Worm (Caenorhabditis elegans) whole organism, L3 larva: ENCODE data around the gene srd-54.
A peak's percentile ranks its signal among the peaks of the same experiment; 100 is the strongest.

Experiments used
- R02D3.7 ChIP-seq: fragments of 150-350 bp; optimal IDR thresholded peaks from 2 replicates; lab custom pipeline; 2014; ENCODE audit warnings: missing biosample characterization, missing genetic modification characterization
- ZK546.5 ChIP-seq: sonication (generic microtip); optimal IDR thresholded peaks from 2 replicates; lab custom pipeline; 2017; ENCODE audit warnings: missing biosample characterization, missing genetic modification characterization
- aly-2 ChIP-seq: fragments of 150-350 bp; optimal IDR thresholded peaks from 2 replicates; lab custom pipeline; 2014; ENCODE audit warnings: missing biosample characterization, missing genetic modification characterization
- ama-1 ChIP-seq: fragments of 150-350 bp; optimal IDR thresholded peaks from 2 replicates; lab custom pipeline; 2018
- ceh-28 ChIP-seq: fragments of 150-350 bp; optimal IDR thresholded peaks from 2 replicates; lab custom pipeline; 2014; ENCODE audit warnings: missing biosample characterization, missing genetic modification reagents, missing genetic modification characterization
- ceh-82 ChIP-seq: fragments of 150-350 bp; optimal IDR thresholded peaks from 2 replicates; lab custom pipeline; 2014; ENCODE audit warnings: missing biosample characterization, missing genetic modification characterization
- ceh-9 ChIP-seq: sonication (generic microtip); optimal IDR thresholded peaks from 2 replicates; lab custom pipeline; 2018; ENCODE audit warnings: missing biosample characterization, missing genetic modification characterization
- daf-12 ChIP-seq: fragments of 150-350 bp; optimal IDR thresholded peaks from 2 replicates; lab custom pipeline; 2014; ENCODE audit warnings: missing biosample characterization, missing genetic modification reagents, missing genetic modification characterization
- egl-27 ChIP-seq: sonication (generic microtip); optimal IDR thresholded peaks from 4 replicates; lab custom pipeline; 2017; ENCODE audit warnings: missing biosample characterization, missing genetic modification reagents, missing genetic modification characterization
- egl-5 ChIP-seq: fragments of 150-350 bp; optimal IDR thresholded peaks from 2 replicates; lab custom pipeline; 2017; ENCODE audit warnings: missing biosample characterization, missing genetic modification reagents, missing genetic modification characterization, inconsistent platforms
- elt-1 ChIP-seq: fragments of 150-350 bp; optimal IDR thresholded peaks from 2 replicates; lab custom pipeline; 2014; ENCODE audit warnings: missing biosample characterization, missing genetic modification characterization
- elt-2 ChIP-seq: sonication (generic microtip); optimal IDR thresholded peaks from 2 replicates; lab custom pipeline; 2016; ENCODE audit warnings: missing genetic modification reagents, mild to moderate bottlenecking, missing genetic modification characterization, missing compliant biosample characterization
- elt-3 ChIP-seq, 3 experiments: fragments of 150-350 bp in 1 of 3; sonication (generic microtip) in 2 of 3; optimal IDR thresholded peaks; 2 replicates in 2 of 3; 4 replicates in 1 of 3; lab custom pipeline; 2014 to 2017; ENCODE audit warnings: missing biosample characterization in 3 of 3, missing genetic modification characterization in 3 of 3
- eor-1 ChIP-seq, 2 experiments: fragments of 150-350 bp; optimal IDR thresholded peaks; 2 replicates each; lab custom pipeline; 2014 to 2018; ENCODE audit warnings: missing biosample characterization in 2 of 2, missing genetic modification characterization in 2 of 2
- fkh-2 ChIP-seq: fragments of 150-350 bp; optimal IDR thresholded peaks from 2 replicates; lab custom pipeline; 2014; ENCODE audit warnings: missing biosample characterization, missing genetic modification reagents, missing genetic modification characterization
- fos-1 ChIP-seq: fragments of 150-350 bp; optimal IDR thresholded peaks from 2 replicates; lab custom pipeline; 2014; ENCODE audit warnings: missing biosample characterization, missing genetic modification characterization
- hmg-11 ChIP-seq: sonication (generic microtip); optimal IDR thresholded peaks from 2 replicates; lab custom pipeline; 2016; ENCODE audit warnings: missing genetic modification characterization, missing compliant biosample characterization
- jun-1 ChIP-seq: fragments of 150-350 bp; optimal IDR thresholded peaks from 2 replicates; lab custom pipeline; 2014; ENCODE audit warnings: missing biosample characterization, missing genetic modification reagents, missing genetic modification characterization
- lin-15B ChIP-seq: fragments of 150-350 bp; optimal IDR thresholded peaks from 2 replicates; lab custom pipeline; 2014; ENCODE audit warnings: missing biosample characterization, missing genetic modification characterization
- lin-39 ChIP-seq: fragments of 150-350 bp; optimal IDR thresholded peaks from 2 replicates; lab custom pipeline; 2018; ENCODE audit warnings: missing biosample characterization, missing genetic modification reagents, missing genetic modification characterization
- lsy-12 ChIP-seq: sonication (generic microtip); optimal IDR thresholded peaks from 2 replicates; lab custom pipeline; 2016; ENCODE audit warnings: mild to moderate bottlenecking, missing genetic modification characterization, missing compliant biosample characterization
- mdl-1 ChIP-seq: fragments of 150-350 bp; optimal IDR thresholded peaks from 2 replicates; lab custom pipeline; 2014; ENCODE audit warnings: missing biosample characterization, missing genetic modification characterization
- mml-1 ChIP-seq: fragments of 150-350 bp; sonication (generic microtip); optimal IDR thresholded peaks from 3 replicates; lab custom pipeline; 2014; ENCODE audit warnings: missing biosample characterization, missing genetic modification characterization
- nfya-1 ChIP-seq: sonication (generic microtip); optimal IDR thresholded peaks from 2 replicates; lab custom pipeline; 2017; ENCODE audit warnings: missing genetic modification characterization, mild to moderate bottlenecking, missing compliant biosample characterization, antibody characterized with exemption, moderate library complexity; ENCODE audit not compliant: insufficient read depth
- nhr-11 ChIP-seq: fragments of 150-350 bp; optimal IDR thresholded peaks from 2 replicates; lab custom pipeline; 2014; ENCODE audit warnings: missing biosample characterization, missing genetic modification characterization
- nhr-12 ChIP-seq: fragments of 150-350 bp; optimal IDR thresholded peaks from 2 replicates; lab custom pipeline; 2014; ENCODE audit warnings: missing biosample characterization, missing genetic modification characterization
- nhr-23 ChIP-seq: fragments of 150-350 bp; optimal IDR thresholded peaks from 2 replicates; lab custom pipeline; 2014; ENCODE audit warnings: missing biosample characterization, missing genetic modification reagents, missing genetic modification characterization
- nhr-237 ChIP-seq: fragments of 150-350 bp; optimal IDR thresholded peaks from 2 replicates; lab custom pipeline; 2014; ENCODE audit warnings: missing biosample characterization, missing genetic modification characterization
- nhr-25 ChIP-seq: sonication (generic microtip); optimal IDR thresholded peaks from 2 replicates; lab custom pipeline; 2017; ENCODE audit warnings: missing biosample characterization, missing genetic modification characterization
- nhr-28 ChIP-seq: fragments of 150-350 bp; optimal IDR thresholded peaks from 2 replicates; lab custom pipeline; 2014; ENCODE audit warnings: missing biosample characterization, missing genetic modification characterization
- nhr-43 ChIP-seq: sonication (generic microtip); optimal IDR thresholded peaks from 2 replicates; lab custom pipeline; 2016; ENCODE audit warnings: mild to moderate bottlenecking, missing genetic modification characterization, missing compliant biosample characterization; ENCODE audit not compliant: poor library complexity, severe bottlenecking
- nhr-67 ChIP-seq: fragments of 150-350 bp; optimal IDR thresholded peaks from 2 replicates; lab custom pipeline; 2014; ENCODE audit warnings: missing biosample characterization, missing genetic modification characterization
- nhr-76 ChIP-seq: fragments of 150-350 bp; sonication (generic microtip); optimal IDR thresholded peaks from 5 replicates; lab custom pipeline; 2014; ENCODE audit warnings: missing biosample characterization, missing genetic modification characterization
- nhr-77 ChIP-seq: fragments of 150-350 bp; optimal IDR thresholded peaks from 2 replicates; lab custom pipeline; 2014; ENCODE audit warnings: missing biosample characterization, missing genetic modification characterization
- pha-4 ChIP-seq: fragments of 150-350 bp; optimal IDR thresholded peaks from 2 replicates; lab custom pipeline; 2014; ENCODE audit warnings: missing biosample characterization, missing genetic modification reagents, missing genetic modification characterization
- pqm-1 ChIP-seq: fragments of 150-350 bp; optimal IDR thresholded peaks from 2 replicates; lab custom pipeline; 2017; ENCODE audit warnings: missing biosample characterization, missing genetic modification characterization, inconsistent platforms
- sea-2 ChIP-seq: fragments of 150-350 bp; sonication (generic microtip); optimal IDR thresholded peaks from 4 replicates; lab custom pipeline; 2014; ENCODE audit warnings: missing biosample characterization, missing genetic modification reagents, missing genetic modification characterization
- skn-1 ChIP-seq: fragments of 150-350 bp; optimal IDR thresholded peaks from 2 replicates; lab custom pipeline; 2014; ENCODE audit warnings: missing biosample characterization, missing genetic modification characterization
- snpc-4 ChIP-seq: fragments of 150-350 bp; optimal IDR thresholded peaks from 2 replicates; lab custom pipeline; 2014; ENCODE audit warnings: missing biosample characterization, missing genetic modification characterization
- tbx-2 ChIP-seq: sonication (generic microtip); optimal IDR thresholded peaks from 2 replicates; lab custom pipeline; 2016; ENCODE audit warnings: mild to moderate bottlenecking, missing genetic modification characterization, missing compliant biosample characterization
- unc-39 ChIP-seq: sonication (generic microtip); optimal IDR thresholded peaks from 4 replicates; lab custom pipeline; 2017; ENCODE audit warnings: missing biosample characterization, missing genetic modification characterization
- unc-62 ChIP-seq: fragments of 150-350 bp; sonication (generic microtip); optimal IDR thresholded peaks from 4 replicates; lab custom pipeline; 2014; ENCODE audit warnings: missing biosample characterization, missing genetic modification reagents, missing genetic modification characterization
- zag-1 ChIP-seq: fragments of 150-350 bp; optimal IDR thresholded peaks from 2 replicates; lab custom pipeline; 2014; ENCODE audit warnings: missing biosample characterization, missing genetic modification characterization
- ztf-11 ChIP-seq: fragments of 150-350 bp; optimal IDR thresholded peaks from 2 replicates; lab custom pipeline; 2014; ENCODE audit warnings: missing biosample characterization, missing genetic modification characterization
- ztf-4 ChIP-seq: fragments of 150-350 bp; optimal IDR thresholded peaks from 2 replicates; lab custom pipeline; 2014; ENCODE audit warnings: missing biosample characterization, missing genetic modification characterization

srd-54 gene

ce11 chrII:7478487-7479234 lies 46.2 kb downstream of the srd-54 start, which contains the start of the genes aka-1 and ubc-6:
aka-1 (minus strand) TSS chrII:7478537.
ubc-6 (plus strand) TSS chrII:7479187.
- TF ChIP-seq nfya-1 (tag; lab: Kevin White, UChicago) (peak; percentile 77), nhr-76 (no peak), daf-12 (tag; lab: Kevin White, UChicago) (no peak), aly-2 (no peak), nhr-77 (no peak), lin-39 (tag; lab: Kevin White, UChicago) (no peak), pha-4 (tag; lab: Kevin White, UChicago) (peak; percentile 81), lin-15B (tag; lab: Kevin White, UChicago) (peak; percentile 80), snpc-4 (tag; lab: Kevin White, UChicago) (peak; percentile 62), elt-2 (tag; lab: Kevin White, UChicago) (peak; percentile 60), mdl-1 (tag; lab: Kevin White, UChicago) (no peak), nhr-25 (peak; percentile 81), nhr-67 (no peak), egl-5 (peak; percentile 37), nhr-12 (tag; lab: Kevin White, UChicago) (no peak), skn-1 (tag; lab: Kevin White, UChicago) (no peak), ztf-4 (tag; lab: Kevin White, UChicago) (no peak), sea-2 (no peak), elt-1 (no peak), unc-39 (tag; lab: Kevin White, UChicago) (no peak), unc-62 (peak; percentile 60), mml-1 (tag; lab: Kevin White, UChicago) (no peak), ama-1 (lab: Kevin White, UChicago) (no peak), elt-3 (tag; optimal IDR thresholded peaks at IDR 0.05; lab: Kevin White, UChicago) (peak in 1 of 3 experiments; percentile 26), fos-1 (tag; lab: Kevin White, UChicago) (peak; percentile 31), nhr-28 (tag; lab: Kevin White, UChicago) (no peak), zag-1 (tag; lab: Kevin White, UChicago) (no peak), egl-27 (no peak), ceh-9 (tag; lab: Kevin White, UChicago) (no peak), ZK546.5 (tag; lab: Kevin White, UChicago) (no peak), hmg-11 (peak; percentile 85), nhr-11 (tag; lab: Kevin White, UChicago) (peak; percentile 4), nhr-23 (tag; lab: Kevin White, UChicago) (peak; percentile 79), ceh-82 (tag; lab: Kevin White, UChicago) (peak; percentile 26), eor-1 (tag; optimal IDR thresholded peaks at IDR 0.05; lab: Kevin White, UChicago) (no peak), tbx-2 (tag; lab: Kevin White, UChicago) (peak; percentile 82), nhr-237 (tag; lab: Kevin White, UChicago) (no peak), jun-1 (peak; percentile 73), ztf-11 (tag; lab: Kevin White, UChicago) (no peak), nhr-43 (tag; lab: Kevin White, UChicago) (peak; percentile 67), fkh-2 (tag; lab: Kevin White, UChicago) (no peak), lsy-12 (tag; lab: Kevin White, UChicago) (peak; percentile 83), pqm-1 (tag; lab: Kevin White, UChicago) (peak; percentile 13), ceh-28 (tag; lab: Kevin White, UChicago) (peak; percentile 79), R02D3.7 (peak; percentile 79)
